Fruit fly (Drosophila melanogaster) whole organism, embryonic: ENCODE data around the gene CG15353.
A peak's percentile ranks its signal among the peaks of the same experiment; 100 is the strongest.

Source experiments
- Atf-2 ChIP-seq: fragments of 200-800 bp; sonication (Bioruptor generic); optimal IDR thresholded peaks from 2 replicates; lab custom pipeline; 2016; ENCODE audit warnings: missing biosample characterization, missing genetic modification characterization
- Blimp-1 ChIP-seq: fragments of 200-800 bp; sonication (Bioruptor generic); optimal IDR thresholded peaks from 3 replicates; lab custom pipeline; 2018; ENCODE audit warnings: missing biosample characterization, missing genetic modification characterization, mild to moderate bottlenecking, moderate library complexity, missing genetic modification reagents
- CG10274 ChIP-seq: fragments of 200-800 bp; sonication (Bioruptor generic); optimal IDR thresholded peaks from 3 replicates; lab custom pipeline; 2017; ENCODE audit warnings: missing biosample characterization, mild to moderate bottlenecking, missing genetic modification characterization
- CG11093 ChIP-seq: fragments of 200-800 bp; sonication (Bioruptor generic); IDR thresholded peaks from 3 replicates; pipeline ENCODE4 v1.3.6; 2022; ENCODE audit warnings: missing biosample characterization, missing genetic modification characterization
- CG12104 ChIP-seq: fragments of 200-800 bp; sonication (Bioruptor generic); optimal IDR thresholded peaks from 3 replicates; lab custom pipeline; 2016; ENCODE audit warnings: missing biosample characterization, missing genetic modification characterization
- CG14860 ChIP-seq: fragments of 200-800 bp; sonication (Bioruptor generic); IDR thresholded peaks from 3 replicates; pipeline ENCODE4 v1.3.6; 2022; ENCODE audit warnings: missing biosample characterization, missing genetic modification characterization; ENCODE audit not compliant: partially characterized antibody
- CG17186 ChIP-seq: fragments of 200-800 bp; sonication (Bioruptor generic); optimal IDR thresholded peaks from 3 replicates; lab custom pipeline; 2017; ENCODE audit warnings: missing biosample characterization, missing genetic modification reagents, missing genetic modification characterization
- CG17328 ChIP-seq: fragments of 200-800 bp; sonication (Bioruptor generic); IDR thresholded peaks from 2 replicates; pipeline ENCODE4 v1.3.6; 2022; ENCODE audit warnings: missing biosample characterization, missing genetic modification characterization
- CG17612 ChIP-seq: fragments of 200-800 bp; sonication (Bioruptor generic); IDR thresholded peaks from 2 replicates; pipeline ENCODE4 v1.3.6; 2022; ENCODE audit warnings: missing biosample characterization, missing genetic modification characterization
- CG18011 ChIP-seq: fragments of 200-800 bp; sonication (Bioruptor generic); optimal IDR thresholded peaks from 2 replicates; lab custom pipeline; 2017; ENCODE audit warnings: missing biosample characterization, missing genetic modification characterization, mild to moderate bottlenecking, moderate library complexity, missing genotype
- CG1832 ChIP-seq: fragments of 200-800 bp; sonication (Bioruptor generic); optimal IDR thresholded peaks from 2 replicates; lab custom pipeline; 2017; ENCODE audit warnings: missing biosample characterization, mild to moderate bottlenecking, missing genetic modification characterization, inconsistent platforms
- CG32532 ChIP-seq: fragments of 200-800 bp; sonication (Bioruptor generic); IDR thresholded peaks from 2 replicates; pipeline ENCODE4 v1.3.6; 2022; ENCODE audit warnings: missing biosample characterization, missing genetic modification characterization
- CG4282 ChIP-seq: fragments of 200-800 bp; sonication (Bioruptor generic); optimal IDR thresholded peaks from 2 replicates; lab custom pipeline; 2016; ENCODE audit warnings: missing biosample characterization, missing genetic modification characterization
- CG6175 ChIP-seq: fragments of 200-800 bp; sonication (Bioruptor generic); IDR thresholded peaks from 3 replicates; pipeline ENCODE4 v1.3.6; 2022; ENCODE audit warnings: missing biosample characterization, missing genetic modification characterization
- CG6854 ChIP-seq: fragments of 200-800 bp; sonication (Bioruptor generic); optimal IDR thresholded peaks from 3 replicates; lab custom pipeline; 2017; ENCODE audit warnings: missing biosample characterization, mild to moderate bottlenecking, missing genetic modification characterization
- CG9876 ChIP-seq: fragments of 200-800 bp; sonication (Bioruptor generic); optimal IDR thresholded peaks from 2 replicates; lab custom pipeline; 2016; ENCODE audit warnings: missing biosample characterization, missing genetic modification characterization
- Dad ChIP-seq: fragments of 200-800 bp; sonication (Bioruptor generic); optimal IDR thresholded peaks from 3 replicates; lab custom pipeline; 2016; ENCODE audit warnings: missing biosample characterization, missing genetic modification characterization
- Doc3 ChIP-seq: fragments of 200-800 bp; sonication (Bioruptor generic); IDR thresholded peaks from 3 replicates; pipeline ENCODE4 v1.3.6; 2022; ENCODE audit warnings: missing biosample characterization, missing genetic modification characterization; ENCODE audit not compliant: partially characterized antibody
- Drgx ChIP-seq: fragments of 200-800 bp; sonication (Bioruptor generic); IDR thresholded peaks from 2 replicates; pipeline ENCODE4 v1.3.6; 2022; ENCODE audit warnings: missing biosample characterization, missing genetic modification characterization
- Fer1 ChIP-seq: fragments of 200-800 bp; sonication (Bioruptor generic); optimal IDR thresholded peaks from 2 replicates; lab custom pipeline; 2017; ENCODE audit warnings: missing biosample characterization, mild to moderate bottlenecking, missing genetic modification characterization
- Meics ChIP-seq: fragments of 200-800 bp; sonication (Bioruptor generic); optimal IDR thresholded peaks from 2 replicates; lab custom pipeline; 2017; ENCODE audit warnings: missing biosample characterization, mild to moderate bottlenecking, missing genetic modification characterization
- Scr ChIP-seq: fragments of 200-800 bp; sonication (Bioruptor generic); IDR thresholded peaks from 2 replicates; pipeline ENCODE4 v1.3.6; 2022; ENCODE audit warnings: missing biosample characterization, missing genetic modification characterization; ENCODE audit not compliant: partially characterized antibody
- Side ChIP-seq: fragments of 200-800 bp; sonication (Bioruptor generic); optimal IDR thresholded peaks from 2 replicates; lab custom pipeline; 2016; ENCODE audit warnings: missing biosample characterization, missing genetic modification characterization
- Six4 ChIP-seq: fragments of 200-800 bp; sonication (Bioruptor generic); optimal IDR thresholded peaks from 2 replicates; lab custom pipeline; 2016; ENCODE audit warnings: missing biosample characterization, missing genetic modification characterization
- Sox102F ChIP-seq: fragments of 200-800 bp; sonication (Bioruptor generic); optimal IDR thresholded peaks from 2 replicates; lab custom pipeline; 2018; ENCODE audit warnings: missing biosample characterization, mild to moderate bottlenecking, missing genetic modification characterization, moderate library complexity
- cato ChIP-seq: fragments of 200-800 bp; sonication (Bioruptor generic); optimal IDR thresholded peaks from 2 replicates; lab custom pipeline; 2016; ENCODE audit warnings: missing biosample characterization, missing genetic modification characterization, borderline replicate concordance
- danr ChIP-seq: fragments of 200-800 bp; sonication (Bioruptor generic); IDR thresholded peaks from 2 replicates; pipeline ENCODE4 v1.3.6; 2022; ENCODE audit warnings: missing biosample characterization, missing genetic modification characterization
- fd96Cb ChIP-seq: fragments of 200-800 bp; sonication (Bioruptor generic); optimal IDR thresholded peaks from 2 replicates; lab custom pipeline; 2018; ENCODE audit warnings: missing biosample characterization, mild to moderate bottlenecking, missing genetic modification characterization, moderate library complexity
- fu2 ChIP-seq: fragments of 200-800 bp; sonication (Bioruptor generic); optimal IDR thresholded peaks from 2 replicates; lab custom pipeline; 2016; ENCODE audit warnings: missing biosample characterization, missing genetic modification characterization
- grn ChIP-seq: fragments of 200-800 bp; sonication (Bioruptor generic); optimal IDR thresholded peaks from 3 replicates; lab custom pipeline; 2017; ENCODE audit warnings: missing biosample characterization, missing genetic modification characterization
- nom ChIP-seq: fragments of 200-800 bp; sonication (Bioruptor generic); optimal IDR thresholded peaks from 2 replicates; lab custom pipeline; 2017; ENCODE audit warnings: missing biosample characterization, missing genetic modification characterization, mild to moderate bottlenecking, moderate library complexity, missing genetic modification reagents
- otp ChIP-seq: fragments of 200-800 bp; sonication (Bioruptor generic); IDR thresholded peaks from 3 replicates; pipeline ENCODE4, ENCODE4 v1.3.6; 2022; ENCODE audit warnings: missing biosample characterization, missing genetic modification characterization
- pb ChIP-seq: fragments of 200-800 bp; sonication (Bioruptor generic); optimal IDR thresholded peaks from 3 replicates; lab custom pipeline; 2016; ENCODE audit warnings: missing biosample characterization, missing genetic modification characterization
- slou ChIP-seq: fragments of 200-800 bp; sonication (Bioruptor generic); optimal IDR thresholded peaks from 3 replicates; lab custom pipeline; 2016; ENCODE audit warnings: missing biosample characterization, missing genetic modification characterization
- tna ChIP-seq: fragments of 200-800 bp; sonication (Bioruptor generic); IDR thresholded peaks from 2 replicates; pipeline ENCODE4 v1.3.6; 2022; ENCODE audit warnings: missing biosample characterization, missing genetic modification characterization; ENCODE audit not compliant: partially characterized antibody
- tx ChIP-seq: fragments of 200-800 bp; sonication (Bioruptor generic); optimal IDR thresholded peaks from 2 replicates; lab custom pipeline; 2016; ENCODE audit warnings: missing biosample characterization, missing genetic modification characterization
- unpg ChIP-seq: fragments of 200-800 bp; sonication (Bioruptor generic); optimal IDR thresholded peaks from 3 replicates; lab custom pipeline; 2018; ENCODE audit warnings: missing biosample characterization, mild to moderate bottlenecking, missing genetic modification characterization, moderate library complexity
- vvl ChIP-seq: fragments of 200-800 bp; sonication (Bioruptor generic); IDR thresholded peaks from 2 replicates; pipeline ENCODE4 v1.3.6; 2022; ENCODE audit warnings: missing biosample characterization, missing genetic modification characterization
- zen ChIP-seq: fragments of 200-800 bp; sonication (Bioruptor generic); optimal IDR thresholded peaks from 3 replicates; lab custom pipeline; 2018; ENCODE audit warnings: missing biosample characterization, mild to moderate bottlenecking, missing genetic modification characterization, moderate library complexity

The CG15353 gene

DNA sequence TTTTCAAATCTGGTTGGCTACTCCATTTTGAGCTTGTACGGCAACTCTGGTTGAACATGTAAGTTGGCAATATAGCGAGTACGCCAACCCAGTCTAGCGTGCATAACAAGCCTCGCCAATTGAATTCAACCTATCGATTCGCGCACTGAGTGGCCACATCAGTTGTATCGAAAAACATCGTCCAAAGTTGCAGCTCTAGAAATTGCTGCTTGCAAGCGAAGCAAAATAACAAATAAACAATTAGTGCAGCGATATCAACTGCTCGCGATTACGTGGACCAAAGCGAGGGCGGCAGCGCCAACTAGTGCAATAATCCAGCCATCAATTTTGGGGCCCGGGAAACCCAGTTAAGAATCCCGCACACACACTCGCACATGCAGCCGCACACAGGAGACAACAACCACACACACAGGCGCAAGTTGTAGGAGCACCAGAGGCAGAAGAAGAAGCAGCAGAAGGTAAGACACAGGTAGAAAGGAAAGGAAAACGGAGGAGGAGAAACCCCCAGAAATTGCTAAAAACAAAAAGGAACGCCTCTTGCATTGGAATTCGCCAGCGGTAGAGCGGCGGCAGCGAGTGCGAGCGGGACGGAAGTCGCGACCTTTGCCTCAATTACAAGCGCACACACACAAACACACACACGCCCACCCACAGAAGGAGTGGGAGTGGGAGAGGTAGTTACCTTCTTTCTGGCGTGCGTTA lies 30.7 kb upstream of the CG15353 start (continued):
- TF ChIP-seq slou (peak; percentile 19), Side (GFP tag; lab: Kevin White, UChicago) (peak; percentile 11), Fer1 (no peak), fd96Cb (no peak), tx (GFP tag; lab: Kevin White, UChicago) (no peak), Sox102F (GFP tag; lab: Kevin White, UChicago) (no peak), CG10274 (GFP tag; lab: Kevin White, UChicago) (no peak), Atf-2 (GFP tag; lab: Kevin White, UChicago) (no peak), vvl (GFP tag; lab: Robert Waterston, UW) (peak; percentile 21; the same call in 1 of the 2 replicates), danr (GFP tag; lab: Robert Waterston, UW) (no peak), Six4 (no peak), nom (GFP tag; lab: Kevin White, UChicago) (peak; percentile 56), Drgx (no peak), CG1832 (GFP tag; lab: Kevin White, UChicago) (peak; percentile 61), Scr (peak; percentile 90), CG18011 (GFP tag; lab: Kevin White, UChicago) (peak; percentile 21), grn (GFP tag; lab: Kevin White, UChicago) (no peak), CG6175 (GFP tag; lab: Robert Waterston, UW) (no peak), cato (GFP tag; lab: Kevin White, UChicago) (no peak), tna (peak; percentile 86), Doc3 (GFP tag; lab: Robert Waterston, UW) (peak; percentile 90), Dad (GFP tag; lab: Kevin White, UChicago) (peak; percentile 31), CG17186 (GFP tag; lab: Kevin White, UChicago) (peak; percentile 89), CG9876 (GFP tag; lab: Kevin White, UChicago) (no peak), CG32532 (GFP tag; lab: Robert Waterston, UW) (peak; percentile 38; the same call in 1 of the 2 replicates), otp (GFP tag; lab: Robert Waterston, UW) (no peak), zen (peak; percentile 53), pb (peak; percentile 15), unpg (GFP tag; lab: Kevin White, UChicago) (no peak), CG6854 (GFP tag; lab: Kevin White, UChicago) (no peak), CG12104 (peak; percentile 5), CG17612 (no peak), CG11093 (GFP tag; lab: Robert Waterston, UW) (no peak), Meics (GFP tag; lab: Kevin White, UChicago) (no peak)

DNA sequence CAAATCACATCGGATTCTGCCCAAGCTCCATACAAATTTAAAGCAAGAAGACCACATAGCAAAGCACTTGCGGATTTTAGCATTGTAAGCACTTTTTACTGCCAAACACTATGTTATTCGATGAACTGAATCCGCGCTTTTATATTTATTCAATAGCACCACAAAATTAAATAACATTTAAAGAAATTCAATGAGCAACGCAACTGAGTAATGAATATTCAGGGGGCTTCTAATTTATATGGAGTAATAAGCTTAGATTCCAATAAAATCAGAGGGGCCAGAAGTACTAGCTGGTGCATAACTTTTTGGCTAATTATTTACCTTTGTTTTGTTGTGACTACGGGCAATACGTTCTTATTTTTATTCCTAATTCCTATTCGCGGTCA lies 30.2 kb upstream of the CG15353 start, which contains the start of gene lectin-22C:
lectin-22C (minus strand) TSS at position 101 of the 386 bp plus-strand sequence.
- TF ChIP-seq fu2 (GFP tag; lab: Kevin White, UChicago) (no peak), CG14860 (GFP tag; lab: Robert Waterston, UW) (no peak), CG17328 (GFP tag; lab: Robert Waterston, UW) (no peak)

DNA sequence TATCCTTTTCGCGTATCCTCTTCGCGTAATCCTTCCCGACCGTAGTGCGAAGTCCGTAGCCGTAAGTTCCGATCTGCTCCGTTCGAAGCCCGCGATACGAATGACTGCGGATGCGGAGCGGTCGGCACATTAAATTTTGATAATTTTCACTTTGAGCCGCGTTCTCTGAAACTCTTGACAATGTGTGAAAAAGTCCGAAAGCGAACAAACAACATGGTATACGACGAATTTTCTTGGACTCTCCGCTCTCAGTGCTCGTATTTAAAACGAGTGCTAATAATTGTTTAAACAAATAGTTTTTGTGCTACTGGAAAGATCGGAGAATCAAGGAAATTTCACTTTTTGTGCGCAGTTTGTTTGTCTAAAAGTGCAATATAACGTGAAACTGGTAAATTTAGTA lies 28.9 kb upstream of the CG15353 start, which contains the start of gene CG42296:
CG42296 (minus strand) TSS at position 101 of the 400 bp plus-strand sequence.
- no peak for TF ChIP-seq CG4282 (GFP tag; lab: Kevin White, UChicago)
- no peak for TF ChIP-seq CG17612
- TF ChIP-seq Blimp-1, result peak; percentile 65
